Worm (Caenorhabditis elegans): ENCODE results near the gene K12H6.4.

- TF ChIP-seq aly-2 (tag; optimal IDR thresholded peaks at IDR 0.05) (no peak), unc-62 (GFP tag; optimal IDR thresholded peaks at IDR 0.05) (no peak), ceh-16 (tag; optimal IDR thresholded peaks at IDR 0.05) (no peak), fos-1 (tag; optimal IDR thresholded peaks at IDR 0.05) (no peak), lin-13 (GFP tag; optimal IDR thresholded peaks at IDR 0.05) (no peak), nhr-11 (tag; optimal IDR thresholded peaks at IDR 0.05) (no peak), sem-4 (tag; optimal IDR thresholded peaks at IDR 0.05) (no peak), lsy-2 (tag; optimal IDR thresholded peaks at IDR 0.05) (no peak), ama-1 (optimal IDR thresholded peaks at IDR 0.05) (no peak), ceh-82 (tag; optimal IDR thresholded peaks at IDR 0.05) (no peak), nhr-237 (tag; optimal IDR thresholded peaks at IDR 0.05) (no peak), nhr-10 (tag; optimal IDR thresholded peaks at IDR 0.05) (no peak)
Measured at ce11 chrII:2779253-2779652, 44.8 kb downstream of the K12H6.4 start, which contains the start of gene F08D12.3.
